Fruit fly (Drosophila melanogaster) whole organism, adult: Measurements from ENCODE around the gene CG9686.

Source experiments
- CG7045 ChIP-seq: fragments of 200-800 bp; sonication (Bioruptor generic); optimal IDR thresholded peaks from 2 replicates; lab custom pipeline; 2017; ENCODE audit warnings: missing biosample characterization, mild to moderate bottlenecking, missing genetic modification characterization
- Hr96 ChIP-seq: fragments of 200-800 bp; sonication (Bioruptor generic); optimal IDR thresholded peaks from 2 replicates; lab custom pipeline; 2016; ENCODE audit warnings: missing biosample characterization, missing genetic modification characterization
- cic ChIP-seq: fragments of 200-800 bp; sonication (Bioruptor generic); optimal IDR thresholded peaks from 2 replicates; lab custom pipeline; 2017; ENCODE audit warnings: missing biosample characterization, mild to moderate bottlenecking, missing genetic modification characterization, moderate library complexity

The CG9686 gene

dm6 chrX:9911751-9912150, 32.1 kb downstream of the CG9686 start:
- TF ChIP-seq cic (no peak), Hr96 (GFP tag; lab: Kevin White, UChicago) (no peak), CG7045 (GFP tag; lab: Kevin White, UChicago) (no peak)
